Worm (Caenorhabditis elegans): ENCODE results near the gene Y46C8AL.11.

The Y46C8AL.11 gene

ce11 chrIV:3981601-3982000, 38.5 kb downstream of the Y46C8AL.11 start, which contains the start of gene srh-223:
Gene srh-223, plus strand, starts transcription at chrIV:3981901.
- TF ChIP-seq nhr-12 (tag; optimal IDR thresholded peaks at IDR 0.05): no peak
- TF ChIP-seq nhr-11 (tag; optimal IDR thresholded peaks at IDR 0.05): no peak
- no peak for TF ChIP-seq gmeb-1 (tag; optimal IDR thresholded peaks at IDR 0.05)
- TF ChIP-seq crh-2 (tag; optimal IDR thresholded peaks at IDR 0.05): no peak
- TF ChIP-seq fos-1 (tag; optimal IDR thresholded peaks at IDR 0.05): no peak
- no peak for TF ChIP-seq ama-1 (optimal IDR thresholded peaks at IDR 0.05)
- no peak for TF ChIP-seq Y55F3AM.14 (GFP tag; optimal IDR thresholded peaks at IDR 0.05)
- TF ChIP-seq mab-5 (tag; optimal IDR thresholded peaks at IDR 0.05): no peak
- no peak for TF ChIP-seq lin-11 (tag; optimal IDR thresholded peaks at IDR 0.05)
- TF ChIP-seq sem-4 (tag; optimal IDR thresholded peaks at IDR 0.05): no peak

DNA sequence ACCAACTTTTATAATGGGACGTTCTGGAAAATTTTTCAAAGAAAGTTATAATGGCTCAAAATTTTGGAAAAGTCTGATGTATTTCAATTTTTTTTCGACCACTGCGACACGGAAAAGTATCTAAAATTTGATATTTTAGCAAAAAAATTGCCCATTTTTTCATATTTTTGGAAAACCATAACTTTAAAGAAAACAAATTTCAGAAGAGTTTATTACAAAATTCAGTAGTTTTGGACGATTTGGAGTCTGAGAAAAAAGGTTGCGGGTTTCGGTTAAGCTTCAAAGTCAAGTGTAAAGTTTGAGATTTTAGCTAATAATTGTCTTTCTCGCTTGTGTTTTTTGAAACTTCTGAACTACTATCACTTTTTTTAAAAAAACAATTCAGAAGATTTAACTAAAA, 45.0 kb downstream of the Y46C8AL.11 start:
- no peak for TF ChIP-seq nhr-23 (tag; optimal IDR thresholded peaks at IDR 0.05)
- no peak for TF ChIP-seq dmd-4 (tag; optimal IDR thresholded peaks at IDR 0.05)
- no peak for TF ChIP-seq ztf-4 (tag; optimal IDR thresholded peaks at IDR 0.05)
- no peak for TF ChIP-seq ama-1 (optimal IDR thresholded peaks at IDR 0.05)
- TF ChIP-seq zag-1 (tag; optimal IDR thresholded peaks at IDR 0.05): no peak
- TF ChIP-seq ztf-1 (GFP tag; conservative IDR thresholded peaks at IDR 0.05): no peak
- TF ChIP-seq ceh-82 (tag; optimal IDR thresholded peaks at IDR 0.05): no peak
- no peak for TF ChIP-seq fos-1 (tag; optimal IDR thresholded peaks at IDR 0.05)
- no peak for TF ChIP-seq nhr-237 (tag; optimal IDR thresholded peaks at IDR 0.05)
- TF ChIP-seq nhr-77 (tag; optimal IDR thresholded peaks at IDR 0.05): no peak
- TF ChIP-seq gmeb-1 (tag; optimal IDR thresholded peaks at IDR 0.05): no peak
- no peak for TF ChIP-seq nhr-10 (tag; optimal IDR thresholded peaks at IDR 0.05)
- no peak for TF ChIP-seq F13H6.1 (tag; optimal IDR thresholded peaks at IDR 0.05)

DNA sequence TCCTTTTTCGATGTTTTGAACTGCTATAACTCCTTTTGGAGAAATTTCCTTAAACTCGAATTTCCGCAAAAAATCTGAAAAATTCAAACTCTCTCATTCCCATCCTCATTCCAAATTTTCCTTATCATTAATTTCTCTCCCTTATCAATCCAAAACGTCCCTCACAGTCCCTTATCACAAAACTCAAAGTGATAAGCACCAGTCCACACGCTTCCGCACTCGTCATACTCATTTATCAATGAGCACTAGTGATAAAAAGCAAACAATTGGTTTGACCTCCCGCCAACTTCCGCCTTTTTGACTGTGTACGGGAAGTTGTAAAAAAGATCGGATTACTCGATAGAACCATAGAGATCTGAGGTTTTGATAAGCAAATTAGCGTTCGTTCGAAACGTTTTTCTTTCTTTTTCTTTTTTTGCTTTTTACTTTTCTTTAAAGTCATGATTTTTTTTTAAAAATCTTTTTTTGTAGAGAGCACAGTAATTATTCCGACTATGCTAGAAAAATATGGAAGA, 45.6 kb downstream of the Y46C8AL.11 start, which contains the start of gene clec-78:
Gene clec-78 (plus strand): TSS at position 465 of the 515 bp plus-strand sequence.
- TF ChIP-seq fos-1 (tag; optimal IDR thresholded peaks at IDR 0.05) (peak; percentile 100), unc-39 (tag; optimal IDR thresholded peaks at IDR 0.05) (no peak), lin-13 (GFP tag; optimal IDR thresholded peaks at IDR 0.05) (no peak), nhr-237 (tag; optimal IDR thresholded peaks at IDR 0.05) (no peak), egl-27 (tag; optimal IDR thresholded peaks at IDR 0.05) (peak; percentile 45), gmeb-1 (tag; optimal IDR thresholded peaks at IDR 0.05) (peak; percentile 62), elt-1 (tag; optimal IDR thresholded peaks at IDR 0.05) (no peak), zag-1 (tag; optimal IDR thresholded peaks at IDR 0.05) (no peak), alr-1 (tag; optimal IDR thresholded peaks at IDR 0.05) (no peak), nhr-21 (tag; optimal IDR thresholded peaks at IDR 0.05) (no peak), lsy-2 (tag; optimal IDR thresholded peaks at IDR 0.05) (no peak), sma-9 (GFP tag; optimal IDR thresholded peaks at IDR 0.05) (peak; percentile 65), sma-9 (tag; optimal IDR thresholded peaks at IDR 0.05) (no peak), aly-2 (tag; optimal IDR thresholded peaks at IDR 0.05) (no peak), nhr-6 (tag; optimal IDR thresholded peaks at IDR 0.05) (no peak), dmd-4 (tag; optimal IDR thresholded peaks at IDR 0.05) (no peak), F13H6.1 (tag; optimal IDR thresholded peaks at IDR 0.05) (no peak), ZK546.5 (tag; optimal IDR thresholded peaks at IDR 0.05) (no peak), nhr-11 (tag; optimal IDR thresholded peaks at IDR 0.05) (no peak)

ce11 chrIV:3993292-3993691, 50.2 kb downstream of the Y46C8AL.11 start, which contains the start of gene F47C12.6:
Gene F47C12.6, minus strand, starts transcription at chrIV:3993392.
- TF ChIP-seq unc-55 (GFP tag; optimal IDR thresholded peaks at IDR 0.05) (no peak), mbf-1 (tag; optimal IDR thresholded peaks at IDR 0.05) (no peak), ZK546.5 (tag; optimal IDR thresholded peaks at IDR 0.05) (no peak), lsy-2 (tag; optimal IDR thresholded peaks at IDR 0.05) (no peak), nhr-129 (tag; optimal IDR thresholded peaks at IDR 0.05) (no peak), lin-13 (GFP tag; optimal IDR thresholded peaks at IDR 0.05) (no peak), nhr-237 (tag; optimal IDR thresholded peaks at IDR 0.05) (no peak), sma-9 (GFP tag; optimal IDR thresholded peaks at IDR 0.05) (no peak), sma-9 (tag; optimal IDR thresholded peaks at IDR 0.05) (no peak), ceh-82 (tag; optimal IDR thresholded peaks at IDR 0.05) (no peak), mab-5 (tag; optimal IDR thresholded peaks at IDR 0.05) (no peak), gmeb-1 (tag; optimal IDR thresholded peaks at IDR 0.05) (no peak), lin-11 (tag; optimal IDR thresholded peaks at IDR 0.05) (no peak), dmd-4 (tag; optimal IDR thresholded peaks at IDR 0.05) (no peak), nhr-25 (tag; optimal IDR thresholded peaks at IDR 0.05) (no peak), unc-62 (GFP tag; optimal IDR thresholded peaks at IDR 0.05) (no peak)
